Fruit fly (Drosophila melanogaster): ENCODE results near the gene CG17380.

dm6 chr3R:23445249-23445916 lies 41.9 kb upstream of the CG17380 start:
- no peak for TF ChIP-seq CTCF (optimal IDR thresholded peaks at IDR 0.05)
- no peak for TF ChIP-seq CG8478 (optimal IDR thresholded peaks at IDR 0.05)
